Fruit fly (Drosophila melanogaster): ENCODE results near the gene Nmdmc.
A peak's percentile ranks its signal among the peaks of the same experiment; 100 is the strongest.

The Nmdmc gene

dm6 chr3R:9054442-9055118 lies 4.2 kb upstream of the Nmdmc start (continued):
- peak; percentile 12 for TF ChIP-seq exex (tag; optimal IDR thresholded peaks at IDR 0.05)
- no peak for TF ChIP-seq ftz-f1 (GFP tag; optimal IDR thresholded peaks at IDR 0.05)
- TF ChIP-seq CG10654 (GFP tag; optimal IDR thresholded peaks at IDR 0.05) = peak; percentile 25
- peak; percentile 36 for TF ChIP-seq trh (GFP tag; optimal IDR thresholded peaks at IDR 0.05)
- TF ChIP-seq wor (GFP tag; IDR thresholded peaks at IDR 0.05) = no peak
- TF ChIP-seq dimm (GFP tag; IDR thresholded peaks at IDR 0.05) = no peak
- TF ChIP-seq CG7556 (GFP tag; optimal IDR thresholded peaks at IDR 0.05) = peak; percentile 71
- no peak for TF ChIP-seq br (optimal IDR thresholded peaks at IDR 0.05)
- TF ChIP-seq CG6854 (GFP tag; optimal IDR thresholded peaks at IDR 0.05) = peak; percentile 35
- TF ChIP-seq Lim3 (GFP tag; IDR thresholded peaks at IDR 0.05) = no peak
- no peak for TF ChIP-seq CG4282 (GFP tag; optimal IDR thresholded peaks at IDR 0.05)
- TF ChIP-seq tx (GFP tag; optimal IDR thresholded peaks at IDR 0.05) = no peak
- peak; percentile 70 for TF ChIP-seq CG11093 (GFP tag; IDR thresholded peaks at IDR 0.05)
- TF ChIP-seq abd-A (tag; optimal IDR thresholded peaks at IDR 0.05) = peak; percentile 95
- TF ChIP-seq Awh (GFP tag; IDR thresholded peaks at IDR 0.05) = no peak
- no peak for TF ChIP-seq CG11560 (tag; IDR thresholded peaks at IDR 0.05)
- TF ChIP-seq Mrtf (GFP tag; IDR thresholded peaks at IDR 0.05) = no peak
- peak; percentile 57 for TF ChIP-seq bcd (GFP tag; optimal IDR thresholded peaks at IDR 0.05)
- no peak for TF ChIP-seq repo (GFP tag; optimal IDR thresholded peaks at IDR 0.05)
- TF ChIP-seq CG8944 (GFP tag; optimal IDR thresholded peaks at IDR 0.05) = no peak
- TF ChIP-seq CG4854 (GFP tag; optimal IDR thresholded peaks at IDR 0.05) = peak; percentile 2
- TF ChIP-seq az2 (GFP tag; optimal IDR thresholded peaks at IDR 0.05) = peak; percentile 54
- TF ChIP-seq CG11398 (GFP tag; optimal IDR thresholded peaks at IDR 0.05) = no peak
- peak; percentile 89 for TF ChIP-seq CG18599 (GFP tag; optimal IDR thresholded peaks at IDR 0.05)
- TF ChIP-seq E2f1 (GFP tag; IDR thresholded peaks at IDR 0.05) = no peak
- no peak for TF ChIP-seq seq (GFP tag; IDR thresholded peaks at IDR 0.05)
- TF ChIP-seq CG18764 (GFP tag; optimal IDR thresholded peaks at IDR 0.05) = peak; percentile 12
- no peak for TF ChIP-seq pzg (GFP tag; optimal IDR thresholded peaks at IDR 0.05)
- TF ChIP-seq PHDP (tag; optimal IDR thresholded peaks at IDR 0.05) = peak; percentile 80
- TF ChIP-seq grn (GFP tag; optimal IDR thresholded peaks at IDR 0.05) = no peak
- no peak for TF ChIP-seq CG8478 (optimal IDR thresholded peaks at IDR 0.05)
- TF ChIP-seq kay (GFP tag; optimal IDR thresholded peaks at IDR 0.05) = no peak
- no peak for TF ChIP-seq sc (optimal IDR thresholded peaks at IDR 0.05)
- TF ChIP-seq sc (GFP tag; optimal IDR thresholded peaks at IDR 0.05) = no peak
- TF ChIP-seq Camta (GFP tag; optimal IDR thresholded peaks at IDR 0.05) = no peak
- TF ChIP-seq Dip2 (GFP tag; IDR thresholded peaks at IDR 0.05) = no peak
- TF ChIP-seq chinmo (GFP tag; IDR thresholded peaks at IDR 0.05; ENCODE audit: partially characterized antibody) = no peak
- peak in 1 of 2 experiments; percentile 76 for TF ChIP-seq bsh (GFP tag; optimal IDR thresholded peaks at IDR 0.05)
- no peak for TF ChIP-seq otp (GFP tag; IDR thresholded peaks at IDR 0.05)
- peak; percentile 90 for TF ChIP-seq lab (GFP tag; optimal IDR thresholded peaks at IDR 0.05)
- no peak for TF ChIP-seq vvl (GFP tag; IDR thresholded peaks at IDR 0.05)
- no peak for TF ChIP-seq Side (GFP tag; optimal IDR thresholded peaks at IDR 0.05)
- TF ChIP-seq CG12391 (tag; optimal IDR thresholded peaks at IDR 0.05) = peak; percentile 78
- no peak for TF ChIP-seq sqz (GFP tag; optimal IDR thresholded peaks at IDR 0.05)
- no peak for TF ChIP-seq gsb (GFP tag; IDR thresholded peaks at IDR 0.05)
- TF ChIP-seq gcm2 (GFP tag; optimal IDR thresholded peaks at IDR 0.05) = peak; percentile 10
- TF ChIP-seq Fer3 (tag; optimal IDR thresholded peaks at IDR 0.05) = peak; percentile 87
- no peak for TF ChIP-seq Sin3A (optimal IDR thresholded peaks at IDR 0.05)
- TF ChIP-seq CG9437 (GFP tag; optimal IDR thresholded peaks at IDR 0.05) = no peak
- no peak for TF ChIP-seq Spps (tag; optimal IDR thresholded peaks at IDR 0.05)
- TF ChIP-seq GATAe (GFP tag; conservative IDR thresholded peaks at IDR 0.05) = no peak
- TF ChIP-seq da (GFP tag; optimal IDR thresholded peaks at IDR 0.05) = no peak
- no peak for TF ChIP-seq CG10565 (GFP tag; optimal IDR thresholded peaks at IDR 0.05)

Data from whole organism, embryonic.